Worm (Caenorhabditis elegans) whole organism, late embryonic: ENCODE measurements around the gene srlf-4.

ENCODE experiments used
- C38D4.7 ChIP-seq: fragments of 200-800 bp; sonication (Bioruptor generic); optimal IDR thresholded peaks from 2 replicates; lab custom pipeline; 2018; ENCODE audit warnings: mild to moderate bottlenecking, missing genetic modification characterization, moderate library complexity, missing compliant biosample characterization
- K02D7.2 ChIP-seq: sonication (generic microtip); optimal IDR thresholded peaks from 2 replicates; lab custom pipeline; 2017; ENCODE audit warnings: mild to moderate bottlenecking, missing genetic modification characterization, missing compliant biosample characterization
- T23F11.4 ChIP-seq: fragments of 200-800 bp; sonication (Bioruptor generic); optimal IDR thresholded peaks from 2 replicates; lab custom pipeline; 2018; ENCODE audit warnings: mild to moderate bottlenecking, missing genetic modification characterization, missing compliant biosample characterization
- Y22D7AL.16 ChIP-seq: sonication (generic microtip); optimal IDR thresholded peaks from 2 replicates; lab custom pipeline; 2016; ENCODE audit warnings: missing genetic modification characterization, missing compliant biosample characterization
- ahr-1 ChIP-seq: sonication (generic microtip); optimal IDR thresholded peaks from 2 replicates; lab custom pipeline; 2016; ENCODE audit warnings: missing genetic modification characterization, missing compliant biosample characterization
- ceh-19 ChIP-seq: fragments of 200-800 bp; sonication (Bioruptor generic); optimal IDR thresholded peaks from 2 replicates; lab custom pipeline; 2018; ENCODE audit warnings: mild to moderate bottlenecking, missing genetic modification characterization, missing compliant biosample characterization
- ceh-22 ChIP-seq: sonication (generic microtip); optimal IDR thresholded peaks from 2 replicates; lab custom pipeline; 2017; ENCODE audit warnings: missing biosample characterization, missing genetic modification characterization
- ceh-24 ChIP-seq: sonication (generic microtip); optimal IDR thresholded peaks from 2 replicates; lab custom pipeline; 2016; ENCODE audit warnings: mild to moderate bottlenecking, missing genetic modification characterization, missing compliant biosample characterization
- ceh-30 ChIP-seq: fragments of 150-350 bp; optimal IDR thresholded peaks from 2 replicates; lab custom pipeline; 2014; ENCODE audit warnings: missing biosample characterization, missing genetic modification characterization
- ceh-34 ChIP-seq: sonication (generic microtip); optimal IDR thresholded peaks from 2 replicates; lab custom pipeline; 2016; ENCODE audit warnings: mild to moderate bottlenecking, missing genetic modification characterization, missing compliant biosample characterization
- ceh-45 ChIP-seq: fragments of 200-800 bp; sonication (Bioruptor generic); IDR thresholded peaks from 2 replicates; pipeline ENCODE4 v1.3.6; 2022; ENCODE audit warnings: missing genetic modification reagents, missing genetic modification characterization, missing compliant biosample characterization
- dmd-4 ChIP-seq: sonication (generic microtip); optimal IDR thresholded peaks from 2 replicates; lab custom pipeline; 2016; ENCODE audit warnings: borderline replicate concordance, missing genetic modification characterization, missing compliant biosample characterization
- elt-4 ChIP-seq: sonication (generic microtip); optimal IDR thresholded peaks from 2 replicates; lab custom pipeline; 2016; ENCODE audit warnings: missing genetic modification characterization, missing compliant biosample characterization
- ets-4 ChIP-seq: sonication (generic microtip); optimal IDR thresholded peaks from 2 replicates; lab custom pipeline; 2016; ENCODE audit warnings: missing genetic modification characterization, missing compliant biosample characterization
- fax-1 ChIP-seq: sonication (generic microtip); optimal IDR thresholded peaks from 2 replicates; lab custom pipeline; 2016; ENCODE audit warnings: missing genotype, missing genetic modification characterization, missing compliant biosample characterization
- fkh-10 ChIP-seq: fragments of 150-350 bp; optimal IDR thresholded peaks from 2 replicates; lab custom pipeline; 2014; ENCODE audit warnings: missing biosample characterization, missing genetic modification reagents, missing genetic modification characterization
- fkh-6 ChIP-seq: sonication (generic microtip); optimal IDR thresholded peaks from 2 replicates; lab custom pipeline; 2016; ENCODE audit warnings: missing genetic modification characterization, missing compliant biosample characterization
- gmeb-2 ChIP-seq: sonication (generic microtip); optimal IDR thresholded peaks from 2 replicates; lab custom pipeline; 2016; ENCODE audit warnings: missing genetic modification characterization, inconsistent platforms, missing compliant biosample characterization
- hlh-13 ChIP-seq: fragments of 200-800 bp; sonication (Bioruptor generic); optimal IDR thresholded peaks from 2 replicates; lab custom pipeline; 2018; ENCODE audit warnings: mild to moderate bottlenecking, missing genetic modification characterization, missing compliant biosample characterization
- hlh-15 ChIP-seq: sonication (generic microtip); optimal IDR thresholded peaks from 2 replicates; lab custom pipeline; 2016; ENCODE audit warnings: missing genetic modification characterization, missing compliant biosample characterization
- hlh-30 ChIP-seq: sonication (generic microtip); optimal IDR thresholded peaks from 2 replicates; lab custom pipeline; 2017; ENCODE audit warnings: antibody characterized with exemption, missing genetic modification characterization, missing compliant biosample characterization; ENCODE audit not compliant: insufficient read depth
- hlh-8 ChIP-seq: sonication (generic microtip); optimal IDR thresholded peaks from 2 replicates; lab custom pipeline; 2016; ENCODE audit warnings: missing genotype, missing genetic modification characterization, missing compliant biosample characterization
- lim-6 ChIP-seq: sonication (generic microtip); optimal IDR thresholded peaks from 2 replicates; lab custom pipeline; 2016; ENCODE audit warnings: missing genetic modification characterization, missing compliant biosample characterization
- madf-2 ChIP-seq: sonication (generic microtip); optimal IDR thresholded peaks from 2 replicates; lab custom pipeline; 2017; ENCODE audit warnings: missing genetic modification characterization, missing compliant biosample characterization
- mec-3 ChIP-seq: sonication (generic microtip); optimal IDR thresholded peaks from 2 replicates; lab custom pipeline; 2016; ENCODE audit warnings: borderline replicate concordance, missing genetic modification characterization, missing compliant biosample characterization
- nfya-1 ChIP-seq: sonication (generic microtip); optimal IDR thresholded peaks from 2 replicates; lab custom pipeline; 2017; ENCODE audit warnings: missing genetic modification characterization, mild to moderate bottlenecking, missing compliant biosample characterization, antibody characterized with exemption, moderate library complexity
- nhr-11 ChIP-seq: fragments of 150-350 bp; optimal IDR thresholded peaks from 2 replicates; lab custom pipeline; 2014; ENCODE audit warnings: missing biosample characterization, missing genetic modification characterization
- odd-2 ChIP-seq: sonication (generic microtip); optimal IDR thresholded peaks from 2 replicates; lab custom pipeline; 2017; ENCODE audit warnings: antibody characterized with exemption, mild to moderate bottlenecking, missing genetic modification characterization, missing compliant biosample characterization
- pag-3 ChIP-seq: sonication (generic microtip); optimal IDR thresholded peaks from 2 replicates; lab custom pipeline; 2016; ENCODE audit warnings: missing compliant biosample characterization, missing genetic modification characterization, borderline replicate concordance
- pha-2 ChIP-seq: sonication (generic microtip); optimal IDR thresholded peaks from 2 replicates; lab custom pipeline; 2017; ENCODE audit warnings: mild to moderate bottlenecking, missing genetic modification characterization, missing compliant biosample characterization
- pqm-1 ChIP-seq: sonication (generic microtip); optimal IDR thresholded peaks from 2 replicates; lab custom pipeline; 2016; ENCODE audit warnings: missing genetic modification characterization, missing compliant biosample characterization
- pros-1 ChIP-seq: fragments of 150-350 bp; optimal IDR thresholded peaks from 2 replicates; lab custom pipeline; 2014; ENCODE audit warnings: missing biosample characterization, missing genetic modification reagents, missing genetic modification characterization
- ref-2 ChIP-seq: sonication (generic microtip); optimal IDR thresholded peaks from 2 replicates; lab custom pipeline; 2016; ENCODE audit warnings: missing genetic modification characterization, missing compliant biosample characterization
- rnt-1 ChIP-seq: sonication (generic microtip); optimal IDR thresholded peaks from 2 replicates; lab custom pipeline; 2016; ENCODE audit warnings: missing genetic modification characterization, missing compliant biosample characterization
- sdc-2 ChIP-seq: sonication (generic microtip); optimal IDR thresholded peaks from 2 replicates; lab custom pipeline; 2016; ENCODE audit warnings: missing genotype, missing genetic modification characterization, missing compliant biosample characterization
- sox-2 ChIP-seq: fragments of 200-800 bp; sonication (Bioruptor generic); IDR thresholded peaks from 2 replicates; pipeline ENCODE4 v1.3.6; 2022; ENCODE audit warnings: missing genetic modification reagents, missing genetic modification characterization, missing compliant biosample characterization
- syd-9 ChIP-seq: sonication (generic microtip); optimal IDR thresholded peaks from 2 replicates; lab custom pipeline; 2016; ENCODE audit warnings: mild to moderate bottlenecking, missing genetic modification characterization, moderate library complexity, missing compliant biosample characterization
- tbx-2 ChIP-seq: sonication (generic microtip); optimal IDR thresholded peaks from 2 replicates; lab custom pipeline; 2016; ENCODE audit warnings: missing genetic modification characterization, missing compliant biosample characterization
- tbx-7 ChIP-seq: sonication (generic microtip); optimal IDR thresholded peaks from 2 replicates; lab custom pipeline; 2016; ENCODE audit warnings: missing genotype, missing genetic modification characterization, missing compliant biosample characterization
- unc-3 ChIP-seq, 2 experiments: fragments of 200-800 bp in 1 of 2; sonication (Bioruptor generic) in 1 of 2; sonication (generic microtip) in 1 of 2; conservative IDR thresholded peaks in 1 of 2; optimal IDR thresholded peaks in 1 of 2; 2 replicates each; pipeline versions ENCODE4 v1.3.6 to Lab custom; 2016 to 2022; ENCODE audit warnings: missing compliant biosample characterization in 2 of 2, missing genetic modification characterization in 2 of 2, missing genetic modification reagents in 1 of 2
- unc-42 ChIP-seq: sonication (generic microtip); optimal IDR thresholded peaks from 2 replicates; lab custom pipeline; 2016; ENCODE audit warnings: missing genotype, missing genetic modification characterization, missing compliant biosample characterization
- unc-55 ChIP-seq: sonication (generic microtip); optimal IDR thresholded peaks from 2 replicates; lab custom pipeline; 2017; ENCODE audit warnings: missing biosample characterization, missing genetic modification reagents, missing genetic modification characterization
- unc-86 ChIP-seq: sonication (generic microtip); optimal IDR thresholded peaks from 2 replicates; lab custom pipeline; 2016; ENCODE audit warnings: missing genetic modification characterization, missing compliant biosample characterization
- zip-5 ChIP-seq: sonication (generic microtip); optimal IDR thresholded peaks from 2 replicates; lab custom pipeline; 2016; ENCODE audit warnings: missing genetic modification characterization, missing compliant biosample characterization

Gene srlf-4

ce11 chrIV:12897146-12897545, 27.1 kb downstream of the srlf-4 start:
- TF ChIP-seq nfya-1 = no peak
- TF ChIP-seq ets-4 (tag; lab: Kevin White, UChicago) = no peak
- TF ChIP-seq pros-1 (tag; lab: Kevin White, UChicago) = no peak
- TF ChIP-seq fkh-6 = no peak
- no peak for TF ChIP-seq odd-2 (tag; lab: Kevin White, UChicago)
- TF ChIP-seq hlh-8 (tag; lab: Kevin White, UChicago) = no peak
- no peak for TF ChIP-seq unc-55 (GFP tag; lab: Kevin White, UChicago)
- no peak for TF ChIP-seq sox-2
- no peak for TF ChIP-seq ref-2 (tag; lab: Kevin White, UChicago)
- no peak for TF ChIP-seq C38D4.7
- TF ChIP-seq zip-5 (tag; lab: Kevin White, UChicago) = no peak
- no peak for TF ChIP-seq unc-3 (GFP tag; conservative IDR thresholded peaks at IDR 0.05; lab: Robert Waterston, UW)
- no peak for TF ChIP-seq unc-3 (tag; optimal IDR thresholded peaks at IDR 0.05; lab: Kevin White, UChicago)
- no peak for TF ChIP-seq syd-9
- no peak for TF ChIP-seq hlh-15 (tag; lab: Kevin White, UChicago)
- TF ChIP-seq tbx-2 (tag; lab: Kevin White, UChicago) = no peak
- TF ChIP-seq hlh-13 (GFP tag; lab: Kevin White, UChicago) = no peak
- TF ChIP-seq ceh-45 (GFP tag; lab: Robert Waterston, UW) = no peak
- TF ChIP-seq unc-86 = no peak
- no peak for TF ChIP-seq ceh-24 (tag; lab: Kevin White, UChicago)

- TF ChIP-seq syd-9 (no peak), pha-2 (no peak), pqm-1 (tag; lab: Kevin White, UChicago) (no peak), madf-2 (tag; lab: Kevin White, UChicago) (no peak), sdc-2 (tag; lab: Kevin White, UChicago) (no peak), hlh-30 (no peak), ceh-30 (tag; lab: Kevin White, UChicago) (no peak), nhr-11 (no peak), zip-5 (tag; lab: Kevin White, UChicago) (no peak), tbx-7 (no peak), ceh-19 (no peak), ceh-22 (no peak), T23F11.4 (GFP tag; lab: Kevin White, UChicago) (no peak), fkh-10 (GFP tag; lab: Kevin White, UChicago) (no peak)
- TF ChIP-seq, all 69 proteins: peak for 0
Measured at ce11 chrIV:12896371-12896882, 27.8 kb downstream of the srlf-4 start, which contains the start of gene K08D8.7. TSS of gene K08D8.7 (plus strand) at chrIV:12896832.

- TF ChIP-seq ahr-1 (tag; lab: Kevin White, UChicago) (no peak), ceh-34 (no peak)
- TF ChIP-seq, all 69 proteins: peak for 0
Measured at ce11 chrIV:12894996-12895395, 29.2 kb downstream of the srlf-4 start, which contains the start of gene K08D8.11. TSS of gene K08D8.11 (plus strand) at chrIV:12895296.

- TF ChIP-seq ceh-45 (GFP tag; lab: Robert Waterston, UW) (no peak), madf-2 (tag; lab: Kevin White, UChicago) (no peak), hlh-15 (tag; lab: Kevin White, UChicago) (no peak), dmd-4 (tag; lab: Kevin White, UChicago) (no peak), pag-3 (tag; lab: Kevin White, UChicago) (no peak), elt-4 (no peak), Y22D7AL.16 (tag; lab: Kevin White, UChicago) (no peak), lim-6 (tag; lab: Kevin White, UChicago) (no peak), nhr-11 (no peak), K02D7.2 (tag; lab: Kevin White, UChicago) (no peak), ceh-19 (no peak), ets-4 (tag; lab: Kevin White, UChicago) (no peak), ahr-1 (tag; lab: Kevin White, UChicago) (no peak), fax-1 (tag; lab: Kevin White, UChicago) (no peak), ceh-24 (tag; lab: Kevin White, UChicago) (no peak), mec-3 (tag; lab: Kevin White, UChicago) (no peak), rnt-1 (tag; lab: Kevin White, UChicago) (no peak), gmeb-2 (tag; lab: Kevin White, UChicago) (no peak), hlh-13 (GFP tag; lab: Kevin White, UChicago) (no peak), unc-42 (tag; lab: Kevin White, UChicago) (no peak)
- TF ChIP-seq, all 69 proteins: peak for 0
Measured at ce11 chrIV:12893166-12893565, 31.1 kb downstream of the srlf-4 start, which contains the start of gene K08D8.12. TSS of gene K08D8.12 (plus strand) at chrIV:12893466.
